Fruit fly (Drosophila melanogaster) whole organism, wandering third instar larva: ENCODE data around the gene CG11562.

ENCODE experiments used
- Abd-B ChIP-seq: fragments of >200 bp; optimal IDR thresholded peaks from 2 replicates; lab custom pipeline; 2017; ENCODE audit warnings: missing biosample characterization, missing genetic modification characterization
- Myc ChIP-seq: fragments of >200 bp; optimal IDR thresholded peaks from 2 replicates; lab custom pipeline; 2017
- N ChIP-seq: fragments of >200 bp; optimal IDR thresholded peaks from 2 replicates; lab custom pipeline; 2018; ENCODE audit warnings: missing biosample characterization, missing external identifiers, missing genetic modification characterization
- Rel ChIP-seq, 2 experiments: fragments of 200-800 bp; sonication (Bioruptor generic) in 1 of 2; optimal IDR thresholded peaks; 2 replicates in 1 of 2; 3 replicates in 1 of 2; lab custom pipeline; 2016 to 2019; ENCODE audit warnings: mild to moderate bottlenecking in 2 of 2, missing biosample characterization in 2 of 2, missing genetic modification characterization in 2 of 2, moderate library complexity in 1 of 2
- Sp1 ChIP-seq: fragments of 200-800 bp; sonication (Bioruptor generic); optimal IDR thresholded peaks from 3 replicates; lab custom pipeline; 2019; ENCODE audit warnings: missing biosample characterization, mild to moderate bottlenecking, missing genetic modification characterization, moderate library complexity
- fru ChIP-seq: fragments of 200-800 bp; sonication (Bioruptor generic); optimal IDR thresholded peaks from 3 replicates; lab custom pipeline; 2016; ENCODE audit warnings: missing biosample characterization, mild to moderate bottlenecking, missing genetic modification characterization
- h ChIP-seq: fragments of 200-800 bp; sonication (Bioruptor generic); optimal IDR thresholded peaks from 3 replicates; lab custom pipeline; 2016; ENCODE audit warnings: missing biosample characterization, mild to moderate bottlenecking, missing genetic modification characterization
- jim ChIP-seq: fragments of 175-275, 200-325 bp; sonication (Bioruptor generic); optimal IDR thresholded peaks from 2 replicates; lab custom pipeline; 2016; ENCODE audit warnings: missing biosample characterization, mild to moderate bottlenecking, missing genetic modification characterization
- lola ChIP-seq: fragments of >200 bp; optimal IDR thresholded peaks from 2 replicates; lab custom pipeline; 2017; ENCODE audit warnings: missing biosample characterization, missing genetic modification characterization
- pan ChIP-seq: fragments of >200 bp; optimal IDR thresholded peaks from 2 replicates; lab custom pipeline; 2017
- rgr ChIP-seq: fragments of 200-800 bp; sonication (Bioruptor generic); optimal IDR thresholded peaks from 3 replicates; lab custom pipeline; 2016; ENCODE audit warnings: missing biosample characterization, mild to moderate bottlenecking, missing genetic modification characterization

DNA sequence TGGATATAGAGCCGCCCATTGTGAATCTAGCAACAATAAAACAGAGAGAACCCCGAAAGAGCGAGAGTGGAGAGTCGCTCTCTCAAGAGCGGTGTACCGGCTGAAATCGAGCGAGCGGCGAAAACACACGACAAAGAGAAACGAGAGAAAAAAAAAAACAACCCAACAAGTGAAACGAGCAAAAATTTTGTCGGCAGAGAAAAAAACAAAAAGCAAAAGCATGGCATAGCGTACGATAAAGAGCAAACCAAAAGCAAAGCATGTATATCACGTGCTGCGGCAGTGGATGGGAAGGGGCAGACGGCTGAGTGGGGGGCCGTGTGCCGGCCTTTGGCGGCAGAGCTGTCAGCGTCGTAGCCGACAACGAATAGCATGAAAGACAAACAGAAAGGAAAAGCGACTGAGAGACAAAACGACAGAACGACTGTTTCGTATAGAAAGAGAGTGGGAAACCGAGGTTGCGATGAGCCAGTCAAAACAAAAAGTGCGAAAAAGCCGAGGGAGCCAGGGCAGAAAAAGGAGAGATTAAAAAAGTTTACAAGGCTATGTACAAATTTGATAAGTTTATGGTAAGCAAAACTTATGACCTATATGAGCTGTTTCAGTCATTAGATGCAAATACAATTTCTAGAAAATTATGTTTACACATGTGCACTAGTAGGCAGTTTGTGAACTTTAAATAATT lies 45.4 kb upstream of the CG11562 start:
- TF ChIP-seq Sp1 (GFP tag; lab: Kevin White, UChicago) (peak; percentile 60), h (GFP tag; lab: Kevin White, UChicago) (peak; percentile 21), fru (no peak), Rel (GFP tag; optimal IDR thresholded peaks at IDR 0.05; lab: Kevin White, UChicago) (no peak), Rel (tag; optimal IDR thresholded peaks at IDR 0.05; lab: Kevin White, UChicago) (no peak), jim (peak; percentile 61), pan (lab: Kevin White, UChicago) (no peak), Myc (lab: Kevin White, UChicago) (no peak), N (no peak), rgr (GFP tag; lab: Kevin White, UChicago) (no peak), lola (GFP tag; lab: Kevin White, UChicago) (no peak), Abd-B (GFP tag; lab: Kevin White, UChicago) (no peak)
